Worm (Caenorhabditis elegans): ENCODE measurements around the gene spp-16.

Gene spp-16

DNA sequence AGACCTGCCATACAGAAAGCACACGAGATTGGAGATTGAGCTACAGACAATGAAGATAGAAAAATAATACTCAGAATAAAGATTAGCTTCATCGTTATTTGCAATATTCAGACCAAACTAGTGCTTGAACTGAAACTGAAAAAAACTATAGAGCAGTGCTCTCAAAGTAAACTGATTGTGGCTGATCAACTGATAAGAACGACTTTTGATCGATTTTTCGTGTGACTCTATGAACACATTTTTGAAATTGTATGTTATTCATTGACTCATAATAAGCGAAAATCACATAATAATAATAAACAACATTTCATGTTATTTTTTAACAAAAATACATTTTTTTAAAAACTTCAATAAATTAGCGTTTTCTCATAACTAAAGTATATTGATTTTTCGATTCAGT is at the start of gene spp-16:
spp-16 (minus strand) TSS at position 179 of the 400 bp plus-strand sequence.
- TF ChIP-seq fos-1 (tag; optimal IDR thresholded peaks at IDR 0.05) (peak; percentile 37), nhr-10 (tag; optimal IDR thresholded peaks at IDR 0.05) (no peak), nhr-25 (tag; optimal IDR thresholded peaks at IDR 0.05) (no peak), unc-55 (GFP tag; optimal IDR thresholded peaks at IDR 0.05) (no peak), ZK546.5 (tag; optimal IDR thresholded peaks at IDR 0.05) (no peak)

DNA sequence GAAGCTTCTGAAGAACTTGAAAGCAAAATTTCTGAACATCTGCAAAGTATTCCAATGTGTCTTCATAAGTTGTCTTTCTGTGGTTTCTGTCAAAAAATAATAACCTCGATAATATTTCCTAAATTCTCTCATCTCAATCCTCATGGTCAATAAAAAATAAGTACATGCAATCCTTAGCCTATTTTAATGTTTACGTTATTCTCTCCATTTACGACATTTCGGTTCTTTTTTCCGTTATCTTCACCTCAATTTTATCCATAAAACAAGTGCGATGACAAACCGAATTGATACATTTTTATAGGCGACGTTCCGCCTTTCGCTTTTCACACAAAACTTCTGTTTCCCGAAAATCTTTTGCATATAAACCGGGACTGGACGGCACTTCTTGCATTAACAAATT is 48.4 kb upstream of the spp-16 start, which contains the start of gene col-153:
col-153 (plus strand) TSS at position 301 of the 400 bp plus-strand sequence.
- TF ChIP-seq dmd-4 (tag; optimal IDR thresholded peaks at IDR 0.05) (no peak), unc-39 (tag; optimal IDR thresholded peaks at IDR 0.05) (no peak), peb-1 (tag; optimal IDR thresholded peaks at IDR 0.05) (no peak), R02D3.7 (tag; optimal IDR thresholded peaks at IDR 0.05) (no peak), nhr-25 (tag; optimal IDR thresholded peaks at IDR 0.05) (no peak), ceh-82 (tag; optimal IDR thresholded peaks at IDR 0.05) (no peak), ama-1 (optimal IDR thresholded peaks at IDR 0.05) (no peak), lin-11 (tag; optimal IDR thresholded peaks at IDR 0.05) (no peak), alr-1 (tag; optimal IDR thresholded peaks at IDR 0.05) (no peak), egl-27 (tag; optimal IDR thresholded peaks at IDR 0.05) (no peak), nhr-11 (tag; optimal IDR thresholded peaks at IDR 0.05) (no peak), nhr-77 (tag; optimal IDR thresholded peaks at IDR 0.05) (no peak), crh-2 (tag; optimal IDR thresholded peaks at IDR 0.05) (no peak), mdl-1 (tag; optimal IDR thresholded peaks at IDR 0.05) (no peak), ceh-16 (tag; optimal IDR thresholded peaks at IDR 0.05) (no peak), mbf-1 (tag; optimal IDR thresholded peaks at IDR 0.05) (no peak), nhr-21 (tag; optimal IDR thresholded peaks at IDR 0.05) (no peak), sma-9 (GFP tag; optimal IDR thresholded peaks at IDR 0.05) (no peak), sma-9 (tag; optimal IDR thresholded peaks at IDR 0.05) (no peak)

DNA sequence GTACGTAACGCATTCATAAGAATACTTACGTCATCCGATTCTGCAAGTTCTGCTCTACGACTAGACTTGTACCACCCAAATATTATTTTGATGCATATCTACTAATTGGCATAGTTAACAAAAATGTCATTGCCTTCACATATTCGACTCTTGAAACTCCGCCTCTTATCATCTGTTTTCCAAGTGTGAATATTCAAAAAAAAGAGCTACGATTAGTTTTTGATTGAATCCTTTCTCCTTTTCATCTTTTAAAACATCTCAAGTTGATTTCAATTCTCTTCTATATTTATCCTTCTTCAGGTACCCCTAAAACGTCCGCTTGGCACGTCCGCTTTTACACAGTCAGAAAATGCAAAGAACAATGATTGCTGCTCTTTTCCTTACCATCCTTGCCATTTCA is 46.8 kb upstream of the spp-16 start, which contains the start of gene F17C11.2:
F17C11.2 (plus strand) TSS at position 301 of the 400 bp plus-strand sequence.
- TF ChIP-seq ceh-16 (tag; optimal IDR thresholded peaks at IDR 0.05) (no peak), F13H6.1 (tag; optimal IDR thresholded peaks at IDR 0.05) (no peak), elt-3 (tag; optimal IDR thresholded peaks at IDR 0.05) (no peak), egl-27 (tag; optimal IDR thresholded peaks at IDR 0.05) (no peak), ztf-4 (tag; optimal IDR thresholded peaks at IDR 0.05) (no peak)

DNA sequence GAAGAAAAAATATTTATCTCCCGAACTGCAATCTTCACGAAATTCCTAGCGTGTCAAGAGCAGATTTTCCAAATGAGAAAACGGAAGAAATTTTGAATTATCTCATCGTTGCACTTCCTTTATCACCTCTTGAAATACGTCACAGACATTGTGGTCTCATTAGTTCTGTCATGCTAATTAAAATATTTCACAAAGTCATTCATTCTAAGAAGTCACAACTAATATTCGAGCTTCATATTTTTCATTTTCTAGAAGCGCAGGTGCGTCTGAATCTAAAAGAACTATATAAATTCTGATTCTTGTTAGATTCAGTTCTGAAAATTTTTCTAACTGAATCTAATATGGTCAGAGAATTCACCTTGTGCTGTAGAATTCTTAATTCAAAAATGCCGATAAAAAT is 46.1 kb upstream of the spp-16 start:
- TF ChIP-seq egl-27 (tag; optimal IDR thresholded peaks at IDR 0.05) (no peak), alr-1 (tag; optimal IDR thresholded peaks at IDR 0.05) (no peak), nhr-25 (tag; optimal IDR thresholded peaks at IDR 0.05) (no peak), unc-39 (tag; optimal IDR thresholded peaks at IDR 0.05) (no peak), fos-1 (tag; optimal IDR thresholded peaks at IDR 0.05) (no peak), ama-1 (optimal IDR thresholded peaks at IDR 0.05) (no peak), nhr-21 (tag; optimal IDR thresholded peaks at IDR 0.05) (no peak), sem-4 (tag; optimal IDR thresholded peaks at IDR 0.05) (no peak), zag-1 (tag; optimal IDR thresholded peaks at IDR 0.05) (no peak), ceh-16 (tag; optimal IDR thresholded peaks at IDR 0.05) (no peak), aly-2 (tag; optimal IDR thresholded peaks at IDR 0.05) (no peak), mbf-1 (tag; optimal IDR thresholded peaks at IDR 0.05) (no peak), R02D3.7 (tag; optimal IDR thresholded peaks at IDR 0.05) (no peak), nhr-23 (tag; optimal IDR thresholded peaks at IDR 0.05) (no peak), gmeb-1 (tag; optimal IDR thresholded peaks at IDR 0.05) (no peak), nhr-237 (tag; optimal IDR thresholded peaks at IDR 0.05) (no peak), mab-5 (tag; optimal IDR thresholded peaks at IDR 0.05) (no peak), nhr-11 (tag; optimal IDR thresholded peaks at IDR 0.05) (no peak), mdl-1 (tag; optimal IDR thresholded peaks at IDR 0.05) (no peak)

DNA sequence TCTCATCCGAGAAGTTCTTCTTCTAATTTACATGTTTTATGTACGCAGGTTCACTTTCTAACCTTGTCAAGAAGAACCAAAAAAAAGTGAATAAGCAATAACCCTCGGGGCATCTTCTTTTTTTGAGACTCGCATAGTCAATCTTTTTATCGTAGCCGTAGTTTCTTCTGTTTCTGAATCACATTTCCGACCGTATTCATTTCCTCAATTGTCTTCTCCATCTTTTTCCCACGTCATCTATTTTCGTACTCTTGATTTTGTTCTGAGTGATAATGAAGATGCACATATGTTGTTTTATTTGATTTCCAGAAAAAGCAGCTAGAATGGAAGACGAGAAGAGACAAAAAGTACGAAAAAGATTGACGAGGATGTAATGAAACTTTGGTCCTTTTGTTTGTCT is 43.8 kb upstream of the spp-16 start:
- TF ChIP-seq peb-1 (tag; optimal IDR thresholded peaks at IDR 0.05) = no peak
- no peak for TF ChIP-seq elt-1 (tag; optimal IDR thresholded peaks at IDR 0.05)
- no peak for TF ChIP-seq lin-11 (tag; optimal IDR thresholded peaks at IDR 0.05)
- no peak for TF ChIP-seq lin-39 (tag; optimal IDR thresholded peaks at IDR 0.05)
- no peak for TF ChIP-seq ama-1 (optimal IDR thresholded peaks at IDR 0.05)
- peak in 1 of 2 experiments; percentile 15 for TF ChIP-seq lsy-2 (tag; optimal IDR thresholded peaks at IDR 0.05)
- TF ChIP-seq skn-1 (tag; optimal IDR thresholded peaks at IDR 0.05) = no peak
